Fruit fly (Drosophila melanogaster): ENCODE data around the gene CDK2AP1.

- TF ChIP-seq Nf-YA (GFP tag; IDR thresholded peaks at IDR 0.05) (no peak), CG9817 (tag; optimal IDR thresholded peaks at IDR 0.05) (no peak), insv (GFP tag; optimal IDR thresholded peaks at IDR 0.05) (no peak), fu2 (GFP tag; optimal IDR thresholded peaks at IDR 0.05) (no peak), Dll (GFP tag; IDR thresholded peaks at IDR 0.05; ENCODE audit: partially characterized antibody) (no peak), mirr (GFP tag; optimal IDR thresholded peaks at IDR 0.05) (no peak), Awh (GFP tag; IDR thresholded peaks at IDR 0.05) (no peak), CG6813 (GFP tag; optimal IDR thresholded peaks at IDR 0.05) (no peak), Oaz (GFP tag; IDR thresholded peaks at IDR 0.05) (no peak), Mad (GFP tag; optimal IDR thresholded peaks at IDR 0.05) (no peak), slbo (GFP tag; IDR thresholded peaks at IDR 0.05) (no peak), CG8388 (GFP tag; optimal IDR thresholded peaks at IDR 0.05) (no peak), al (GFP tag; IDR thresholded peaks at IDR 0.05) (no peak), CG10959 (GFP tag; IDR thresholded peaks at IDR 0.05) (no peak)
Observed at dm6 chrX:11159710-11160446, 22.2 kb downstream of the CDK2AP1 start, which contains the start of gene CG32668.

Data from whole organism, embryonic.